Worm (Caenorhabditis elegans): ENCODE measurements around the gene srh-222.

ce11 chrIV:4013621-4014020 is 34.0 kb downstream of the srh-222 start:
- TF ChIP-seq nhr-27 (tag; optimal IDR thresholded peaks at IDR 0.05) (no peak), pha-4 (tag; optimal IDR thresholded peaks at IDR 0.05) (no peak), mel-28 (tag; optimal IDR thresholded peaks at IDR 0.05; ENCODE audit: borderline replicate concordance) (no peak), tlf-1 (GFP tag; optimal IDR thresholded peaks at IDR 0.05) (no peak), C17E4.6 (GFP tag; IDR thresholded peaks at IDR 0.05) (no peak), hmg-20 (GFP tag; IDR thresholded peaks at IDR 0.05) (no peak), atf-7 (tag; optimal IDR thresholded peaks at IDR 0.05) (no peak), let-607 (tag; optimal IDR thresholded peaks at IDR 0.05) (no peak), ztf-3 (GFP tag; optimal IDR thresholded peaks at IDR 0.05) (no peak), athp-1 (tag; optimal IDR thresholded peaks at IDR 0.05) (no peak)

Data from whole organism, young adult.